Worm (Caenorhabditis elegans): ENCODE measurements around the gene nhr-3.

nhr-3 gene

ce11 chrX:14568258-14568763 is 10.0 kb downstream of the nhr-3 start:
- TF ChIP-seq K12H6.12 (tag; optimal IDR thresholded peaks at IDR 0.05) (no peak), snpc-3.4 (tag; optimal IDR thresholded peaks at IDR 0.05) (no peak), nhr-120 (GFP tag; IDR thresholded peaks at IDR 0.05) (no peak), mxl-1 (tag; optimal IDR thresholded peaks at IDR 0.05) (no peak), somi-1 (GFP tag; optimal IDR thresholded peaks at IDR 0.05) (no peak)

ce11 chrX:14571277-14571676 is 13.0 kb downstream of the nhr-3 start:
- TF ChIP-seq lsy-27 (tag; optimal IDR thresholded peaks at IDR 0.05; ENCODE audit: borderline replicate concordance, insufficient read depth), result no peak
- TF ChIP-seq hlh-26 (GFP tag; conservative IDR thresholded peaks at IDR 0.05), result no peak
- no peak for TF ChIP-seq let-607 (tag; optimal IDR thresholded peaks at IDR 0.05)
- TF ChIP-seq ets-4 (GFP tag; optimal IDR thresholded peaks at IDR 0.05), result no peak
- TF ChIP-seq pha-4 (tag; optimal IDR thresholded peaks at IDR 0.05), result no peak
- TF ChIP-seq zfh-2 (GFP tag; conservative IDR thresholded peaks at IDR 0.05), result no peak
- no peak for TF ChIP-seq xnd-1 (tag; optimal IDR thresholded peaks at IDR 0.05)
- TF ChIP-seq F39B2.1 (GFP tag; IDR thresholded peaks at IDR 0.05), result no peak
- no peak for TF ChIP-seq unc-62 (GFP tag; optimal IDR thresholded peaks at IDR 0.05)
- no peak for TF ChIP-seq F49E8.2 (tag; optimal IDR thresholded peaks at IDR 0.05; ENCODE audit: insufficient read depth)
- no peak for TF ChIP-seq attf-3 (GFP tag; conservative IDR thresholded peaks at IDR 0.05)
- TF ChIP-seq sdz-38 (tag; optimal IDR thresholded peaks at IDR 0.05), result no peak
- no peak for TF ChIP-seq bed-1 (GFP tag; IDR thresholded peaks at IDR 0.05)
- no peak for TF ChIP-seq nhr-27 (tag; optimal IDR thresholded peaks at IDR 0.05)
- no peak for TF ChIP-seq ZK185.1 (tag; optimal IDR thresholded peaks at IDR 0.05; ENCODE audit: poor library complexity, severe bottlenecking)
- TF ChIP-seq F37B4.10 (GFP tag; IDR thresholded peaks at IDR 0.05), result no peak
- no peak for TF ChIP-seq T26A5.8 (tag; optimal IDR thresholded peaks at IDR 0.05)
- TF ChIP-seq tlf-1 (GFP tag; optimal IDR thresholded peaks at IDR 0.05), result no peak

- TF ChIP-seq cebp-2 (GFP tag; IDR thresholded peaks at IDR 0.05), result no peak
- TF ChIP-seq pha-4 (tag; optimal IDR thresholded peaks at IDR 0.05), result no peak
- no peak for TF ChIP-seq nhr-80 (tag; optimal IDR thresholded peaks at IDR 0.05)
- TF ChIP-seq ztf-18 (tag; optimal IDR thresholded peaks at IDR 0.05), result no peak
- TF ChIP-seq hlh-12 (tag; optimal IDR thresholded peaks at IDR 0.05), result no peak
Observed at ce11 chrX:14572419-14572818, 14.1 kb downstream of the nhr-3 start, which contains the start of gene lron-1. Gene lron-1, plus strand, starts transcription at chrX:14572719.

- TF ChIP-seq unc-62 (GFP tag; optimal IDR thresholded peaks at IDR 0.05) (peak; percentile 70), ceh-79 (tag; optimal IDR thresholded peaks at IDR 0.05) (no peak)
Observed at ce11 chrX:14575920-14576319, 17.6 kb downstream of the nhr-3 start.

- peak; percentile 55; the same call in 1 of the 2 replicates for TF ChIP-seq egrh-3 (GFP tag; IDR thresholded peaks at IDR 0.05)
- TF ChIP-seq egl-44 (GFP tag; IDR thresholded peaks at IDR 0.05), result no peak
- TF ChIP-seq zfh-2 (GFP tag; conservative IDR thresholded peaks at IDR 0.05), result peak; percentile 80
Observed at ce11 chrX:14577579-14578127, 19.3 kb downstream of the nhr-3 start, which contains the start of gene let-4. Gene let-4, plus strand, starts transcription at chrX:14577935.

DNA sequence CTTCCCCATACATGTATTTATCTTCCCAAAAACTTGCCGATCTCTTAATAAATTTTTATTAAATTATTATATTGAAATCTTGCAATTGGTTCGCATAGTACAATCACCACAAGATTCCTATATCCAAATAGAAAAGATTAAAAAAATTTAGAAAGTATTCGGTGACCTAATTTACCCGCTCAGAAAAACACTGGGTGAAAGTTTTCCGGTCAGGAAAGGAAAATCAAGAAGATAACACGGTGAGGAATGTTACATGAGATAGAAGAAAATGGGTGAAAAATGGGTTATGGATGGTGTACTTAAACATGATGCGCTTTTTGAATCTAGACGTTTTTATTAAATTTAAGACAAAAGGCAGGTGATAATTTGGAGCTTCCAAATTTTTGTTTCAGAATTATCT is 22.5 kb downstream of the nhr-3 start:
- TF ChIP-seq F22D6.2 (tag; optimal IDR thresholded peaks at IDR 0.05), result no peak
- TF ChIP-seq K11D2.4 (GFP tag; IDR thresholded peaks at IDR 0.05), result no peak
- no peak for TF ChIP-seq nhr-80 (tag; optimal IDR thresholded peaks at IDR 0.05)
- TF ChIP-seq tbp1 (GFP tag; optimal IDR thresholded peaks at IDR 0.05), result no peak
- TF ChIP-seq efl-1 (GFP tag; optimal IDR thresholded peaks at IDR 0.05), result no peak
- TF ChIP-seq madf-8 (GFP tag; conservative IDR thresholded peaks at IDR 0.05), result no peak
- no peak for TF ChIP-seq dpff-1 (tag; optimal IDR thresholded peaks at IDR 0.05)
- no peak for TF ChIP-seq mxl-1 (tag; optimal IDR thresholded peaks at IDR 0.05)
- no peak for TF ChIP-seq F23B12.7 (tag; optimal IDR thresholded peaks at IDR 0.05; ENCODE audit: insufficient read depth)
- TF ChIP-seq B0019.2 (GFP tag; conservative IDR thresholded peaks at IDR 0.05), result no peak

Measured in whole organism, young adult.